Fruit fly (Drosophila melanogaster) Kc167 (cell line): ENCODE data around the gene Cyp308a1.

Experiments
- Sin3A ChIP-seq: fragments of >200 bp; optimal IDR thresholded peaks from 2 replicates; lab custom pipeline; 2018; ENCODE audit warnings: missing external identifiers
- psq ChIP-seq: fragments of >200 bp; optimal IDR thresholded peaks from 2 replicates; lab custom pipeline; 2017; ENCODE audit warnings: missing external identifiers

dm6 chrX:18709565-18709964, at the start of gene Cyp308a1:
- no peak for TF ChIP-seq psq (lab: Kevin White, UChicago)
- no peak for TF ChIP-seq Sin3A (lab: Kevin White, UChicago)
